Worm (Caenorhabditis elegans) whole organism, L4/young adult: ENCODE measurements around the gene ilys-1.

Source experiments
- W03F9.2 ChIP-seq: fragments of 150-350 bp; optimal IDR thresholded peaks from 2 replicates; lab custom pipeline; 2014; ENCODE audit warnings: missing biosample characterization, missing genetic modification characterization
- dao-5 ChIP-seq: sonication (generic microtip); optimal IDR thresholded peaks from 2 replicates; lab custom pipeline; 2016; ENCODE audit warnings: missing genotype, missing genetic modification characterization, moderate library complexity, missing compliant biosample characterization
- him-1 ChIP-seq: sonication (generic microtip); optimal IDR thresholded peaks from 2 replicates; lab custom pipeline; 2016; ENCODE audit warnings: missing genotype, missing genetic modification reagents, missing genetic modification characterization, missing compliant biosample characterization

Gene ilys-1

ce11 chrIV:2495118-2495785, 25.0 kb downstream of the ilys-1 start, which contains the start of the genes ccdc-12 and Y69A2AR.18:
Gene ccdc-12, minus strand, starts transcription at chrIV:2495174.
Gene Y69A2AR.18, plus strand, starts transcription at chrIV:2495735.
- TF ChIP-seq W03F9.2 (tag; lab: Kevin White, UChicago) = no peak
- no peak for TF ChIP-seq him-1 (tag; lab: Kevin White, UChicago)
- TF ChIP-seq dao-5 = no peak

- TF ChIP-seq him-1 (tag; lab: Kevin White, UChicago) = no peak
- TF ChIP-seq W03F9.2 (tag; lab: Kevin White, UChicago) = no peak
- TF ChIP-seq dao-5 = no peak
Measured at ce11 chrIV:2496084-2496483, 25.9 kb downstream of the ilys-1 start.

ce11 chrIV:2497615-2498183, 27.5 kb downstream of the ilys-1 start, which contains the start of gene Y69A2AR.16:
Gene Y69A2AR.16, plus strand, starts transcription at chrIV:2497803.
- no peak for TF ChIP-seq W03F9.2 (tag; lab: Kevin White, UChicago)

- TF ChIP-seq dao-5 (no peak), W03F9.2 (tag; lab: Kevin White, UChicago) (no peak), him-1 (tag; lab: Kevin White, UChicago) (no peak)
Measured at ce11 chrIV:2507824-2508223, 37.6 kb downstream of the ilys-1 start, which contains the start of gene Y69A2AR.22. Gene Y69A2AR.22, minus strand, starts transcription at chrIV:2507924.
